Worm (Caenorhabditis elegans): ENCODE measurements around the gene C07A9.12.

The C07A9.12 gene

DNA sequence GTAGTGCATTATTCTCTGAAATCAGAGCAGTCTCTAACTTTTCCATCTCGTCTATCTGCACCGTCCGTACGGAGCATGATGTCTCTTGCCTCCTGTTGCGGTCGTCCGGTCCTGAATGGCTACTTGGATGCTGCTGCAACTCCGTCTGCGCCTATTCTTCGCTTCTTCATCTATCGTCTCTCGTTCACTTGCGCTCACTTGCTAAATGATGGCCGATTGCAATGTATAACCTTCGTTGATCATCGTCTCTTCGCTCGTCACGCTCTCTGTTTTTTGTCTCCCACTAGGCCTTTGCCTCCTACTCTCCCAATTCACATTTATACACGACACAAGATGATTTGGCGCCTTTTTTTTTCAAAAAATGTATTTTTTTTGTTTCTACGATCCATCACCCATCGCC lies 30.0 kb downstream of the C07A9.12 start (continued):
- TF ChIP-seq dpff-1 (tag; optimal IDR thresholded peaks at IDR 0.05), result no peak
- TF ChIP-seq cebp-1 (GFP tag; IDR thresholded peaks at IDR 0.05), result no peak
- TF ChIP-seq cebp-1 (tag; optimal IDR thresholded peaks at IDR 0.05), result peak; percentile 58
- peak; percentile 4 for TF ChIP-seq ets-4 (GFP tag; optimal IDR thresholded peaks at IDR 0.05)
- TF ChIP-seq snpc-4 (GFP tag; optimal IDR thresholded peaks at IDR 0.05), result no peak
- peak in 2 of 4 experiments; percentile 28 to 56 for TF ChIP-seq snpc-4 (tag; optimal IDR thresholded peaks at IDR 0.05)
- TF ChIP-seq lin-54 (GFP tag; optimal IDR thresholded peaks at IDR 0.05), result no peak
- no peak for TF ChIP-seq repo-1 (tag; optimal IDR thresholded peaks at IDR 0.05)
- no peak for TF ChIP-seq F39B2.1 (GFP tag; IDR thresholded peaks at IDR 0.05)
- TF ChIP-seq nhr-80 (tag; optimal IDR thresholded peaks at IDR 0.05), result peak; percentile 97
- TF ChIP-seq tbp1 (GFP tag; optimal IDR thresholded peaks at IDR 0.05), result no peak
- no peak for TF ChIP-seq sptf-2 (GFP tag; optimal IDR thresholded peaks at IDR 0.05)
- no peak for TF ChIP-seq egl-18 (GFP tag; IDR thresholded peaks at IDR 0.05)
- TF ChIP-seq madf-3 (GFP tag; IDR thresholded peaks at IDR 0.05), result no peak
- no peak for TF ChIP-seq dpl-1 (GFP tag; optimal IDR thresholded peaks at IDR 0.05)
- TF ChIP-seq lin-26 (GFP tag; IDR thresholded peaks at IDR 0.05), result no peak
- no peak for TF ChIP-seq lir-1 (GFP tag; conservative IDR thresholded peaks at IDR 0.05)
- 0 out of 2 replicates have a peak, but pooled peaks have one; percentile 38 for TF ChIP-seq mcd-1 (GFP tag; IDR thresholded peaks at IDR 0.05)
- TF ChIP-seq egl-44 (GFP tag; IDR thresholded peaks at IDR 0.05), result no peak
- no peak for TF ChIP-seq rcor-1 (GFP tag; IDR thresholded peaks at IDR 0.05)
- TF ChIP-seq mes-4 (tag; optimal IDR thresholded peaks at IDR 0.05), result no peak
- TF ChIP-seq B0019.2 (GFP tag; conservative IDR thresholded peaks at IDR 0.05), result no peak
- no peak for TF ChIP-seq ceh-58 (GFP tag; IDR thresholded peaks at IDR 0.05)
- no peak for TF ChIP-seq F57C9.4 (tag; optimal IDR thresholded peaks at IDR 0.05)
- TF ChIP-seq Y67H2A.10 (GFP tag; conservative IDR thresholded peaks at IDR 0.05), result no peak
- TF ChIP-seq Y56A3A.18 (GFP tag; IDR thresholded peaks at IDR 0.05), result no peak
- TF ChIP-seq unc-130 (GFP tag; optimal IDR thresholded peaks at IDR 0.05), result no peak
- peak; percentile 56; the same call in 1 of the 2 replicates for TF ChIP-seq hmg-1.2 (GFP tag; IDR thresholded peaks at IDR 0.05)
- TF ChIP-seq K11D2.4 (GFP tag; IDR thresholded peaks at IDR 0.05), result 0 out of 2 replicates have a peak, but pooled peaks have one; percentile 10
- peak; percentile 12 for TF ChIP-seq K12H6.12 (tag; optimal IDR thresholded peaks at IDR 0.05)
- TF ChIP-seq B0035.1 (tag; optimal IDR thresholded peaks at IDR 0.05), result no peak
- TF ChIP-seq T26A5.8 (tag; optimal IDR thresholded peaks at IDR 0.05), result no peak
- 0 out of 2 replicates have a peak, but pooled peaks have one; percentile 16 for TF ChIP-seq ekl-4 (GFP tag; IDR thresholded peaks at IDR 0.05)
- no peak for TF ChIP-seq madf-8 (GFP tag; conservative IDR thresholded peaks at IDR 0.05)
- no peak for TF ChIP-seq nfyb-1 (GFP tag; IDR thresholded peaks at IDR 0.05)
- peak; percentile 78 for TF ChIP-seq dox-1 (GFP tag; IDR thresholded peaks at IDR 0.05)
- TF ChIP-seq ceh-27 (GFP tag; optimal IDR thresholded peaks at IDR 0.05), result peak; percentile 5
- no peak for TF ChIP-seq egrh-3 (GFP tag; IDR thresholded peaks at IDR 0.05)
- no peak for TF ChIP-seq Y79H2A.3 (GFP tag; conservative IDR thresholded peaks at IDR 0.05)
- TF ChIP-seq ztf-25 (GFP tag; IDR thresholded peaks at IDR 0.05), result no peak
- TF ChIP-seq attf-5 (GFP tag; optimal IDR thresholded peaks at IDR 0.05), result peak; percentile 38
- TF ChIP-seq nfya-2 (GFP tag; IDR thresholded peaks at IDR 0.05), result no peak
- TF ChIP-seq F52B5.7 (tag; optimal IDR thresholded peaks at IDR 0.05), result no peak
- no peak for TF ChIP-seq lag-1 (GFP tag; IDR thresholded peaks at IDR 0.05)
